Worm (Caenorhabditis elegans) whole organism, early embryonic: ENCODE results near the gene srh-209.

Experiments
- B0310.2 ChIP-seq: sonication (generic microtip); optimal IDR thresholded peaks from 2 replicates; lab custom pipeline; 2016; ENCODE audit warnings: mild to moderate bottlenecking, missing genetic modification characterization, missing compliant biosample characterization
- aly-1 ChIP-seq: sonication (generic microtip); optimal IDR thresholded peaks from 2 replicates; lab custom pipeline; 2016; ENCODE audit warnings: missing genetic modification characterization, missing compliant biosample characterization
- ama-1 ChIP-seq: fragments of 150-350 bp; optimal IDR thresholded peaks from 2 replicates; lab custom pipeline; 2014
- ceh-36 ChIP-seq: sonication (generic microtip); optimal IDR thresholded peaks from 2 replicates; lab custom pipeline; 2016; ENCODE audit warnings: missing genetic modification characterization, inconsistent platforms, missing compliant biosample characterization
- flt-1 ChIP-seq: fragments of 200-800 bp; sonication (Bioruptor generic); IDR thresholded peaks from 2 replicates; pipeline ENCODE4 v1.3.6; 2022; ENCODE audit warnings: missing genetic modification characterization, missing compliant biosample characterization
- hmbx-1 ChIP-seq: sonication (generic microtip); optimal IDR thresholded peaks from 2 replicates; lab custom pipeline; 2016; ENCODE audit warnings: mild to moderate bottlenecking, missing genetic modification characterization, missing compliant biosample characterization
- hmg-4 ChIP-seq: fragments of 200-800 bp; sonication (Bioruptor generic); optimal IDR thresholded peaks from 2 replicates; lab custom pipeline; 2018; ENCODE audit warnings: mild to moderate bottlenecking, missing genetic modification characterization, missing compliant biosample characterization
- scrt-1 ChIP-seq: fragments of 200-800 bp; sonication (Bioruptor generic); IDR thresholded peaks from 2 replicates; pipeline ENCODE4 v1.3.6; 2022; ENCODE audit warnings: missing genetic modification characterization, missing compliant biosample characterization

DNA sequence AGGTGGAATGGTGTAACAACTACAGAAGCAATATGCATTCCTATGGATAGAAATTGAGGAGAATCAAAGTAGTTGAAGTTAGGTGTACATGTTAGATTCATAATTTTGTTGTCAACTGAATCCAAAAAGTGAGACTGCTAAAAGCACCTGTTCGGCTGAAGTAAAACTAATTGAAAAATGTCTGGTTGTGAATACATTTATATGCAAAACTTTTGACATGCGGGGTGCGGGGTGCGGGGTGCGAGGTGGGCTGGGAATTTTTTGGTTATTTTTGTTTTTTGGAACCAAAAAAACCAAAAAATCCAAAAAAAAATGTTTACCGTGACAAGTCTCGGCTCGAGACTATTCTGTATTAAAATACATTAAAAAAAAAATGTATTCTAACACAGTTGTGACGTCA, 5.5 kb upstream of the srh-209 start, which contains the start of gene srh-207:
- TF ChIP-seq hmg-4 (no peak), aly-1 (no peak), ama-1 (lab: Kevin White, UChicago) (no peak), ceh-36 (tag; lab: Kevin White, UChicago) (no peak), B0310.2 (no peak), scrt-1 (no peak), hmbx-1 (tag; lab: Kevin White, UChicago) (no peak), flt-1 (GFP tag; lab: Robert Waterston, UW) (no peak)
